Fruit fly (Drosophila melanogaster) whole organism, embryonic: ENCODE data around the gene CG15764.

Experiments used
- Aef1 ChIP-seq: fragments of 200-800 bp; sonication (Bioruptor generic); IDR thresholded peaks from 3 replicates; pipeline ENCODE4 v1.3.6; 2022; ENCODE audit warnings: missing biosample characterization, missing genetic modification characterization
- CG10431 ChIP-seq: fragments of 200-800 bp; sonication (Bioruptor generic); optimal IDR thresholded peaks from 3 replicates; lab custom pipeline; 2018; ENCODE audit warnings: missing biosample characterization, mild to moderate bottlenecking, missing genetic modification characterization
- CG11093 ChIP-seq: fragments of 200-800 bp; sonication (Bioruptor generic); IDR thresholded peaks from 3 replicates; pipeline ENCODE4 v1.3.6; 2022; ENCODE audit warnings: missing biosample characterization, missing genetic modification characterization
- CG11456 ChIP-seq: fragments of 200-800 bp; sonication (Bioruptor generic); IDR thresholded peaks from 3 replicates; pipeline ENCODE4 v1.3.6; 2022; ENCODE audit warnings: missing biosample characterization, missing genetic modification characterization
- CG13123 ChIP-seq: fragments of 200-800 bp; sonication (Bioruptor generic); optimal IDR thresholded peaks from 2 replicates; lab custom pipeline; 2016; ENCODE audit warnings: missing biosample characterization, missing genetic modification characterization
- CG15073 ChIP-seq: fragments of 200-800 bp; sonication (Bioruptor generic); optimal IDR thresholded peaks from 2 replicates; lab custom pipeline; 2016; ENCODE audit warnings: missing biosample characterization, missing genetic modification characterization
- CG15696 ChIP-seq: fragments of 200-800 bp; sonication (Bioruptor generic); optimal IDR thresholded peaks from 2 replicates; lab custom pipeline; 2019; ENCODE audit warnings: missing biosample characterization, mild to moderate bottlenecking, missing genetic modification characterization, moderate library complexity
- CG1647 ChIP-seq: fragments of 200-800 bp; sonication (Bioruptor generic); optimal IDR thresholded peaks from 3 replicates; lab custom pipeline; 2016; ENCODE audit warnings: missing biosample characterization, missing genetic modification characterization
- CG17829 ChIP-seq: fragments of 200-800 bp; optimal IDR thresholded peaks from 2 replicates; lab custom pipeline; 2019; ENCODE audit warnings: missing biosample characterization, mild to moderate bottlenecking, missing genetic modification characterization, moderate library complexity
- CG2129 ChIP-seq: fragments of 200-800 bp; sonication (Bioruptor generic); IDR thresholded peaks from 2 replicates; pipeline ENCODE4 v1.3.6; 2022; ENCODE audit warnings: missing biosample characterization, missing genetic modification characterization; ENCODE audit not compliant: partially characterized antibody
- CG2199 ChIP-seq: fragments of 200-800 bp; sonication (Bioruptor generic); IDR thresholded peaks from 3 replicates; pipeline ENCODE4 v1.3.6; 2022; ENCODE audit warnings: missing biosample characterization, missing genetic modification characterization
- CG31441 ChIP-seq: fragments of 200-800 bp; sonication (Bioruptor generic); IDR thresholded peaks from 2 replicates; pipeline ENCODE4 v1.3.6; 2022; ENCODE audit warnings: missing biosample characterization, missing genetic modification characterization
- CG3838 ChIP-seq: fragments of 200-800 bp; sonication (Bioruptor generic); optimal IDR thresholded peaks from 3 replicates; lab custom pipeline; 2016; ENCODE audit warnings: missing biosample characterization, missing genetic modification characterization
- CG4360 ChIP-seq: fragments of 200-800 bp; sonication (Bioruptor generic); IDR thresholded peaks from 2 replicates; pipeline ENCODE4 v1.3.6; 2022; ENCODE audit warnings: missing biosample characterization, missing genetic modification characterization
- CG4730 ChIP-seq: fragments of 200-800 bp; sonication (Bioruptor generic); IDR thresholded peaks from 2 replicates; pipeline ENCODE4 v1.3.6; 2022; ENCODE audit warnings: missing biosample characterization, missing genetic modification characterization
- CG6854 ChIP-seq: fragments of 200-800 bp; sonication (Bioruptor generic); optimal IDR thresholded peaks from 3 replicates; lab custom pipeline; 2017; ENCODE audit warnings: missing biosample characterization, mild to moderate bottlenecking, missing genetic modification characterization
- CG8924 ChIP-seq: fragments of 200-800 bp; optimal IDR thresholded peaks from 3 replicates; lab custom pipeline; 2019; ENCODE audit warnings: missing biosample characterization, mild to moderate bottlenecking, missing genetic modification characterization, moderate library complexity
- Camta ChIP-seq: fragments of 200-800 bp; sonication (Bioruptor generic); optimal IDR thresholded peaks from 2 replicates; lab custom pipeline; 2016; ENCODE audit warnings: missing biosample characterization, missing genetic modification characterization
- Doc3 ChIP-seq: fragments of 200-800 bp; sonication (Bioruptor generic); IDR thresholded peaks from 3 replicates; pipeline ENCODE4 v1.3.6; 2022; ENCODE audit warnings: missing biosample characterization, missing genetic modification characterization; ENCODE audit not compliant: partially characterized antibody
- Drgx ChIP-seq: fragments of 200-800 bp; sonication (Bioruptor generic); IDR thresholded peaks from 2 replicates; pipeline ENCODE4 v1.3.6; 2022; ENCODE audit warnings: missing biosample characterization, missing genetic modification characterization
- Ets65A ChIP-seq: fragments of 200-800 bp; sonication (Bioruptor generic); peaks from one replicate; lab custom pipeline; 2016; ENCODE audit warnings: missing biosample characterization, missing genetic modification characterization
- Hey ChIP-seq: fragments of 200-800 bp; sonication (Bioruptor generic); optimal IDR thresholded peaks from 3 replicates; lab custom pipeline; 2018; ENCODE audit warnings: missing biosample characterization, mild to moderate bottlenecking, missing genetic modification characterization
- NFAT ChIP-seq: fragments of 200-800 bp; sonication (Bioruptor generic); IDR thresholded peaks from 2 replicates; pipeline ENCODE4 v1.3.6; 2022; ENCODE audit warnings: missing biosample characterization, missing genetic modification characterization
- Nf-YB ChIP-seq: fragments of 200-800 bp; sonication (Bioruptor generic); optimal IDR thresholded peaks from 3 replicates; lab custom pipeline; 2019; ENCODE audit warnings: missing biosample characterization, mild to moderate bottlenecking, missing genetic modification characterization, moderate library complexity
- Opbp ChIP-seq: fragments of 200-800 bp; sonication (Bioruptor generic); IDR thresholded peaks from 3 replicates; pipeline ENCODE4 v1.3.6; 2022; ENCODE audit warnings: missing biosample characterization, missing genetic modification characterization; ENCODE audit not compliant: partially characterized antibody
- Side ChIP-seq: fragments of 200-800 bp; sonication (Bioruptor generic); optimal IDR thresholded peaks from 2 replicates; lab custom pipeline; 2016; ENCODE audit warnings: missing biosample characterization, missing genetic modification characterization
- Sry-δ ChIP-seq: fragments of 200-800 bp; sonication (Bioruptor generic); optimal IDR thresholded peaks from 2 replicates; lab custom pipeline; 2016; ENCODE audit warnings: missing biosample characterization, missing genetic modification characterization
- Usf ChIP-seq: fragments of 200-800 bp; sonication (Bioruptor generic); optimal IDR thresholded peaks from 2 replicates; lab custom pipeline; 2017; ENCODE audit warnings: missing genotype, missing biosample characterization, missing genetic modification characterization
- Xrp1 ChIP-seq: fragments of 200-800 bp; sonication (Bioruptor generic); IDR thresholded peaks from 2 replicates; pipeline ENCODE4 v1.3.6; 2022; ENCODE audit warnings: missing biosample characterization, missing genetic modification characterization
- ase ChIP-seq: fragments of 200-800 bp; sonication (Bioruptor generic); IDR thresholded peaks from 3 replicates; pipeline ENCODE4 v1.3.6; 2022; ENCODE audit warnings: missing biosample characterization, missing genetic modification characterization
- bowl ChIP-seq: fragments of 200-800 bp; sonication (Bioruptor generic); IDR thresholded peaks from 2 replicates; pipeline ENCODE4 v1.3.6; 2022; ENCODE audit warnings: missing biosample characterization, missing genetic modification characterization
- cad ChIP-seq: fragments of >200 bp; optimal IDR thresholded peaks from 2 replicates; lab custom pipeline; 2017; ENCODE audit warnings: missing biosample characterization, missing genetic modification characterization
- chif ChIP-seq, 2 experiments: fragments of 200-800 bp; sonication (Bioruptor generic); optimal IDR thresholded peaks; 3 replicates each; lab custom pipeline; 2016; ENCODE audit warnings: missing biosample characterization in 2 of 2, missing genetic modification characterization in 2 of 2
- corto ChIP-seq: fragments of 200-800 bp; sonication (Bioruptor generic); optimal IDR thresholded peaks from 2 replicates; lab custom pipeline; 2016; ENCODE audit warnings: missing biosample characterization, mild to moderate bottlenecking, missing genetic modification characterization, moderate library complexity
- dpn ChIP-seq, 2 experiments: fragments of 200-800 bp; sonication (Bioruptor generic); optimal IDR thresholded peaks; 3 replicates each; lab custom pipeline; 2016; ENCODE audit warnings: missing biosample characterization in 2 of 2, missing genetic modification characterization in 2 of 2
- eve ChIP-seq, 2 experiments: fragments of >200 bp; optimal IDR thresholded peaks; 2 replicates each; lab custom pipeline; 2017; ENCODE audit warnings: missing biosample characterization in 2 of 2, missing genetic modification characterization in 2 of 2
- fd3F ChIP-seq: fragments of 200-800 bp; sonication (Bioruptor generic); optimal IDR thresholded peaks from 2 replicates; lab custom pipeline; 2018; ENCODE audit warnings: missing biosample characterization, mild to moderate bottlenecking, missing genetic modification characterization, moderate library complexity
- gro ChIP-seq: fragments of 200-800 bp; sonication (Bioruptor generic); optimal IDR thresholded peaks from 2 replicates; lab custom pipeline; 2016; ENCODE audit warnings: missing biosample characterization, missing genetic modification characterization
- gsb-n ChIP-seq: fragments of 200-800 bp; sonication (Bioruptor generic); optimal IDR thresholded peaks from 3 replicates; lab custom pipeline; 2018; ENCODE audit warnings: missing biosample characterization, mild to moderate bottlenecking, missing genetic modification characterization
- knrl ChIP-seq: fragments of 200-800 bp; sonication (Bioruptor generic); IDR thresholded peaks from 3 replicates; pipeline ENCODE4 v1.3.6; 2022; ENCODE audit warnings: missing biosample characterization, missing genetic modification characterization; ENCODE audit not compliant: partially characterized antibody
- lmd ChIP-seq: fragments of 200-800 bp; sonication (Bioruptor generic); IDR thresholded peaks from 2 replicates; pipeline ENCODE4 v1.3.6; 2022; ENCODE audit warnings: missing biosample characterization, missing genetic modification characterization
- mam ChIP-seq: fragments of 200-800 bp; sonication (Bioruptor generic); optimal IDR thresholded peaks from 3 replicates; lab custom pipeline; 2016; ENCODE audit warnings: missing biosample characterization, missing genetic modification characterization
- pum ChIP-seq: fragments of 200-800 bp; sonication (Bioruptor generic); optimal IDR thresholded peaks from 2 replicates; lab custom pipeline; 2016; ENCODE audit warnings: missing biosample characterization, missing genetic modification characterization
- sens-2 ChIP-seq: fragments of 200-800 bp; sonication (Bioruptor generic); IDR thresholded peaks from 2 replicates; pipeline ENCODE4 v1.3.6; 2022; ENCODE audit warnings: missing biosample characterization, missing genetic modification characterization
- seq ChIP-seq: fragments of 200-800 bp; sonication (Bioruptor generic); IDR thresholded peaks from 2 replicates; pipeline ENCODE4 v1.3.6; 2022; ENCODE audit warnings: missing biosample characterization, missing genetic modification characterization
- so ChIP-seq: fragments of 200-800 bp; sonication (Bioruptor generic); IDR thresholded peaks from 3 replicates; pipeline ENCODE4 v1.3.6; 2022; ENCODE audit warnings: missing biosample characterization, missing genetic modification characterization
- yki ChIP-seq: fragments of >200 bp; optimal IDR thresholded peaks from 3 replicates; lab custom pipeline; 2018
- zf30C ChIP-seq: fragments of 200-800 bp; sonication (Bioruptor generic); optimal IDR thresholded peaks from 3 replicates; lab custom pipeline; 2018; ENCODE audit warnings: missing biosample characterization, mild to moderate bottlenecking, missing genetic modification characterization

The CG15764 gene

dm6 chrX:5886764-5887555 lies 18.1 kb downstream of the CG15764 start (continued):
- TF ChIP-seq CG2129 (GFP tag; lab: Robert Waterston, UW), result no peak
- TF ChIP-seq lmd, result no peak
- TF ChIP-seq CG3838 (GFP tag; lab: Kevin White, UChicago), result no peak
- no peak for TF ChIP-seq CG13123 (GFP tag; lab: Kevin White, UChicago)
- TF ChIP-seq corto, result peak; percentile 65
- TF ChIP-seq CG11456 (GFP tag; lab: Robert Waterston, UW), result peak; percentile 52; the same call in 2 of the 3 replicates
- TF ChIP-seq CG1647 (GFP tag; lab: Kevin White, UChicago), result no peak
- no peak for TF ChIP-seq Camta (GFP tag; lab: Kevin White, UChicago)
- no peak for TF ChIP-seq Usf (GFP tag; lab: Kevin White, UChicago)
- no peak for TF ChIP-seq Nf-YB (GFP tag; lab: Kevin White, UChicago)
- no peak for TF ChIP-seq ase (GFP tag; lab: Robert Waterston, UW)
- TF ChIP-seq Ets65A (GFP tag; lab: Kevin White, UChicago), result no peak
- TF ChIP-seq CG31441 (GFP tag; lab: Robert Waterston, UW), result 0 out of 2 replicates have a peak, but pooled peaks have one; percentile 33
- TF ChIP-seq Aef1 (GFP tag; lab: Robert Waterston, UW), result no peak
- no peak for TF ChIP-seq CG4360 (GFP tag; lab: Robert Waterston, UW)
- no peak for TF ChIP-seq cad (GFP tag; lab: Kevin White, UChicago)
- no peak for TF ChIP-seq CG8924 (tag; lab: Kevin White, UChicago)
- no peak for TF ChIP-seq Doc3
- TF ChIP-seq CG11093 (GFP tag; lab: Robert Waterston, UW), result no peak

- TF ChIP-seq Drgx (GFP tag; lab: Robert Waterston, UW), result 0 out of 2 replicates have a peak, but pooled peaks have one; percentile 10
- no peak for TF ChIP-seq Sry-δ (GFP tag; lab: Kevin White, UChicago)
- peak in 1 of 2 experiments; percentile 7 for TF ChIP-seq eve (GFP tag; optimal IDR thresholded peaks at IDR 0.05; lab: Kevin White, UChicago)
- no peak for TF ChIP-seq CG10431 (GFP tag; lab: Kevin White, UChicago)
Observed at dm6 chrX:5888260-5888659, 19.4 kb downstream of the CG15764 start.

dm6 chrX:5888933-5889332 lies 20.0 kb downstream of the CG15764 start:
- peak; percentile 19 for TF ChIP-seq CG15696 (tag; lab: Kevin White, UChicago)
- peak; percentile 52 for TF ChIP-seq pum
- peak; percentile 54 for TF ChIP-seq Hey
- peak; percentile 50 for TF ChIP-seq CG17829 (tag; lab: Kevin White, UChicago)
- TF ChIP-seq bowl (GFP tag; lab: Robert Waterston, UW), result no peak
- peak; percentile 36 for TF ChIP-seq CG8924 (tag; lab: Kevin White, UChicago)
- TF ChIP-seq fd3F (GFP tag; lab: Kevin White, UChicago), result no peak
- no peak for TF ChIP-seq knrl (GFP tag; lab: Robert Waterston, UW)
- peak in 1 of 2 experiments; percentile 13 for TF ChIP-seq chif (GFP tag; optimal IDR thresholded peaks at IDR 0.05; lab: Kevin White, UChicago)
- TF ChIP-seq zf30C (GFP tag; lab: Kevin White, UChicago), result peak; percentile 93
- TF ChIP-seq CG15073 (GFP tag; lab: Kevin White, UChicago), result no peak
- peak; percentile 79 for TF ChIP-seq Xrp1 (GFP tag; lab: Robert Waterston, UW)
- TF ChIP-seq CG6854, result no peak
- TF ChIP-seq CG2199 (GFP tag; lab: Robert Waterston, UW), result peak; percentile 33; the same call in 1 of the 3 replicates
- peak; percentile 70 for TF ChIP-seq seq
- 0 out of 2 replicates have a peak, but pooled peaks have one; percentile 21 for TF ChIP-seq CG4730 (GFP tag; lab: Robert Waterston, UW)
- peak; percentile 34 for TF ChIP-seq mam (GFP tag; lab: Kevin White, UChicago)
- no peak for TF ChIP-seq CG10431 (GFP tag; lab: Kevin White, UChicago)
- peak; percentile 41 for TF ChIP-seq Side
- TF ChIP-seq sens-2 (GFP tag; lab: Robert Waterston, UW), result no peak
- no peak for TF ChIP-seq gro (GFP tag; lab: Kevin White, UChicago)
- no peak for TF ChIP-seq yki (lab: Kevin White, UChicago)
- peak; percentile 49 for TF ChIP-seq gsb-n
- TF ChIP-seq NFAT (GFP tag; lab: Robert Waterston, UW), result no peak
- peak; percentile 44; the same call in 1 of the 3 replicates for TF ChIP-seq so (GFP tag; lab: Robert Waterston, UW)
- TF ChIP-seq Opbp (GFP tag; lab: Robert Waterston, UW), result no peak
- TF ChIP-seq dpn (GFP tag; optimal IDR thresholded peaks at IDR 0.05; lab: Kevin White, UChicago), result peak in 1 of 2 experiments; percentile 34
